Fruit fly (Drosophila melanogaster) whole organism, embryonic: ENCODE data around the gene CG31287.

Experiments
- Adf1 ChIP-seq: fragments of 200-800 bp; sonication (Bioruptor generic); IDR thresholded peaks from 2 replicates; pipeline ENCODE4 v1.3.6; 2022; ENCODE audit warnings: missing biosample characterization, missing genetic modification characterization
- CG11504 ChIP-seq: fragments of 200-800 bp; sonication (Bioruptor generic); optimal IDR thresholded peaks from 3 replicates; lab custom pipeline; 2019; ENCODE audit warnings: missing biosample characterization, mild to moderate bottlenecking, missing genetic modification characterization, moderate library complexity
- CG13123 ChIP-seq: fragments of 200-800 bp; sonication (Bioruptor generic); optimal IDR thresholded peaks from 2 replicates; lab custom pipeline; 2016; ENCODE audit warnings: missing biosample characterization, missing genetic modification characterization
- CG14710 ChIP-seq: fragments of 200-800 bp; sonication (Bioruptor generic); optimal IDR thresholded peaks from 3 replicates; lab custom pipeline; 2019; ENCODE audit warnings: missing biosample characterization, mild to moderate bottlenecking, missing genetic modification characterization, moderate library complexity
- CG15514 ChIP-seq: fragments of 200-800 bp; sonication (Bioruptor generic); optimal IDR thresholded peaks from 3 replicates; lab custom pipeline; 2017; ENCODE audit warnings: missing biosample characterization, missing genetic modification characterization, mild to moderate bottlenecking, moderate library complexity, missing genetic modification reagents
- CG16779 ChIP-seq: fragments of 200-800 bp; sonication (Bioruptor generic); IDR thresholded peaks from 2 replicates; pipeline ENCODE4 v1.3.6; 2022; ENCODE audit warnings: missing biosample characterization, missing genetic modification characterization
- CG16813 ChIP-seq: fragments of 200-800 bp; sonication (Bioruptor generic); IDR thresholded peaks from 3 replicates; pipeline ENCODE4 v1.3.6; 2022; ENCODE audit warnings: missing biosample characterization, missing genetic modification characterization; ENCODE audit not compliant: partially characterized antibody
- CG2116 ChIP-seq: fragments of 200-800 bp; sonication (Bioruptor generic); optimal IDR thresholded peaks from 3 replicates; lab custom pipeline; 2018; ENCODE audit warnings: missing biosample characterization, mild to moderate bottlenecking, missing genetic modification characterization
- CG3065 ChIP-seq: fragments of 200-800 bp; sonication (Bioruptor generic); optimal IDR thresholded peaks from 2 replicates; lab custom pipeline; 2016; ENCODE audit warnings: missing biosample characterization, missing genetic modification characterization
- CG3163 ChIP-seq: fragments of 200-800 bp; sonication (Bioruptor generic); optimal IDR thresholded peaks from 3 replicates; lab custom pipeline; 2016; ENCODE audit warnings: missing biosample characterization, missing genetic modification characterization
- CG33213 ChIP-seq: fragments of 200-800 bp; sonication (Bioruptor generic); optimal IDR thresholded peaks from 3 replicates; lab custom pipeline; 2016; ENCODE audit warnings: missing biosample characterization, missing genetic modification characterization
- CG33557 ChIP-seq: fragments of 200-800 bp; sonication (Bioruptor generic); optimal IDR thresholded peaks from 2 replicates; lab custom pipeline; 2019; ENCODE audit warnings: missing biosample characterization, mild to moderate bottlenecking, missing genetic modification characterization, moderate library complexity
- CG4328 ChIP-seq: fragments of 200-800 bp; sonication (Bioruptor generic); optimal IDR thresholded peaks from 3 replicates; lab custom pipeline; 2017; ENCODE audit warnings: missing biosample characterization, missing genetic modification reagents, missing genetic modification characterization
- D ChIP-seq, 2 experiments: fragments of 200-800 bp in 1 of 2; fragments of >200 bp in 1 of 2; sonication (Bioruptor generic) in 1 of 2; optimal IDR thresholded peaks; 2 replicates in 1 of 2; 3 replicates in 1 of 2; lab custom pipeline; 2017; ENCODE audit warnings: mild to moderate bottlenecking in 1 of 2, missing biosample characterization in 1 of 2, missing genetic modification characterization in 1 of 2, missing genetic modification reagents in 1 of 2
- Dad ChIP-seq: fragments of 200-800 bp; sonication (Bioruptor generic); optimal IDR thresholded peaks from 3 replicates; lab custom pipeline; 2016; ENCODE audit warnings: missing biosample characterization, missing genetic modification characterization
- Deaf1 ChIP-seq: fragments of 200-800 bp; optimal IDR thresholded peaks from 3 replicates; lab custom pipeline; 2019; ENCODE audit warnings: missing biosample characterization, mild to moderate bottlenecking, missing genetic modification characterization, moderate library complexity
- Dip3 ChIP-seq: fragments of 200-800 bp; sonication (Bioruptor generic); optimal IDR thresholded peaks from 3 replicates; lab custom pipeline; 2016; ENCODE audit warnings: missing biosample characterization, missing genetic modification characterization
- Dll ChIP-seq: fragments of 200-800 bp; sonication (Bioruptor generic); IDR thresholded peaks from 4 replicates; pipeline ENCODE4 v1.3.6; 2022; ENCODE audit warnings: missing biosample characterization, missing genetic modification characterization; ENCODE audit not compliant: partially characterized antibody
- HHEX ChIP-seq: fragments of 200-800 bp; sonication (Bioruptor generic); optimal IDR thresholded peaks from 3 replicates; lab custom pipeline; 2017; ENCODE audit warnings: missing biosample characterization, mild to moderate bottlenecking, missing genetic modification characterization, missing genetic modification reagents
- HLH3B ChIP-seq: fragments of 200-800 bp; sonication (Bioruptor generic); IDR thresholded peaks from 2 replicates; pipeline ENCODE4 v1.3.6; 2022; ENCODE audit warnings: missing biosample characterization, missing genetic modification characterization
- NC2β ChIP-seq: fragments of 200-800 bp; sonication (Bioruptor generic); optimal IDR thresholded peaks from 2 replicates; lab custom pipeline; 2016; ENCODE audit warnings: missing biosample characterization, missing genetic modification characterization
- Opbp ChIP-seq: fragments of 200-800 bp; sonication (Bioruptor generic); IDR thresholded peaks from 3 replicates; pipeline ENCODE4 v1.3.6; 2022; ENCODE audit warnings: missing biosample characterization, missing genetic modification characterization; ENCODE audit not compliant: partially characterized antibody
- PHDP ChIP-seq: fragments of 200-800 bp; sonication (Bioruptor generic); optimal IDR thresholded peaks from 3 replicates; lab custom pipeline; 2018; ENCODE audit warnings: missing biosample characterization, mild to moderate bottlenecking, missing genetic modification characterization, moderate library complexity
- ara ChIP-seq: fragments of 200-800 bp; sonication (Bioruptor generic); IDR thresholded peaks from 2 replicates; pipeline ENCODE4 v1.3.6; 2022; ENCODE audit warnings: missing biosample characterization, missing genetic modification characterization
- ato ChIP-seq: fragments of 200-800 bp; sonication (Bioruptor generic); IDR thresholded peaks from 2 replicates; pipeline ENCODE4 v1.3.6; 2022; ENCODE audit warnings: missing biosample characterization, missing genetic modification characterization; ENCODE audit not compliant: partially characterized antibody
- corto ChIP-seq: fragments of 200-800 bp; sonication (Bioruptor generic); optimal IDR thresholded peaks from 2 replicates; lab custom pipeline; 2016; ENCODE audit warnings: missing biosample characterization, mild to moderate bottlenecking, missing genetic modification characterization, moderate library complexity
- crol ChIP-seq: fragments of 200-800 bp; sonication (Bioruptor generic); IDR thresholded peaks from 2 replicates; pipeline ENCODE4 v1.3.6; 2022; ENCODE audit warnings: missing biosample characterization, missing genetic modification characterization
- da ChIP-seq: fragments of 200-800 bp; sonication (Bioruptor generic); optimal IDR thresholded peaks from 2 replicates; lab custom pipeline; 2016; ENCODE audit warnings: missing biosample characterization, missing genetic modification characterization
- dm ChIP-seq: fragments of 200-800 bp; sonication (Bioruptor generic); optimal IDR thresholded peaks from 3 replicates; lab custom pipeline; 2016; ENCODE audit warnings: missing biosample characterization, missing genetic modification characterization
- dmrt11E ChIP-seq: fragments of 200-800 bp; sonication (Bioruptor generic); optimal IDR thresholded peaks from 3 replicates; lab custom pipeline; 2018; ENCODE audit warnings: missing biosample characterization, mild to moderate bottlenecking, missing genetic modification characterization, moderate library complexity
- ewg ChIP-seq: fragments of 200-800 bp; sonication (Bioruptor generic); optimal IDR thresholded peaks from 3 replicates; lab custom pipeline; 2017; ENCODE audit warnings: mild to moderate bottlenecking, missing biosample characterization, missing genetic modification reagents, missing genetic modification characterization
- gce ChIP-seq: fragments of 200-800 bp; sonication (Bioruptor generic); IDR thresholded peaks from 3 replicates; pipeline ENCODE4 v1.3.6; 2022; ENCODE audit warnings: missing biosample characterization, missing genetic modification characterization
- jing ChIP-seq: fragments of 200-800 bp; sonication (Bioruptor generic); optimal IDR thresholded peaks from 2 replicates; lab custom pipeline; 2018; ENCODE audit warnings: missing biosample characterization, mild to moderate bottlenecking, missing genetic modification characterization
- kah ChIP-seq: fragments of 200-800 bp; sonication (Bioruptor generic); optimal IDR thresholded peaks from 2 replicates; lab custom pipeline; 2018; ENCODE audit warnings: missing biosample characterization, mild to moderate bottlenecking, missing genetic modification characterization
- nerfin-2 ChIP-seq: fragments of 200-800 bp; sonication (Bioruptor generic); IDR thresholded peaks from 2 replicates; pipeline ENCODE4 v1.3.6; 2022; ENCODE audit warnings: missing biosample characterization, missing genetic modification characterization; ENCODE audit not compliant: partially characterized antibody
- pan ChIP-seq, 4 experiments: fragments of >200 bp in 3 of 4; fragments of 200-800 bp in 1 of 4; sonication (Bioruptor generic) in 1 of 4; optimal IDR thresholded peaks in 3 of 4; IDR thresholded peaks in 1 of 4; 2 replicates each; pipeline versions ENCODE4 v1.3.6 to Lab custom; 2017 to 2022; ENCODE audit warnings: missing biosample characterization in 2 of 4, missing genetic modification characterization in 2 of 4, mixed read lengths in 1 of 4
- peb ChIP-seq: fragments of 200-800 bp; sonication (Bioruptor generic); IDR thresholded peaks from 2 replicates; pipeline ENCODE4 v1.3.6; 2022; ENCODE audit warnings: missing biosample characterization, missing genetic modification characterization
- psq ChIP-seq: fragments of 200-800 bp; sonication (Bioruptor generic); optimal IDR thresholded peaks from 2 replicates; lab custom pipeline; 2017; ENCODE audit warnings: missing biosample characterization, missing genetic modification characterization
- pzg ChIP-seq: fragments of 200-800 bp; sonication (Bioruptor generic); optimal IDR thresholded peaks from 3 replicates; lab custom pipeline; 2018; ENCODE audit warnings: missing biosample characterization, mild to moderate bottlenecking, missing genetic modification characterization, moderate library complexity
- trem ChIP-seq: fragments of 200-800 bp; optimal IDR thresholded peaks from 3 replicates; lab custom pipeline; 2019; ENCODE audit warnings: missing biosample characterization, mild to moderate bottlenecking, missing genetic modification characterization, moderate library complexity
- trh ChIP-seq: fragments of 200-800 bp; sonication (Bioruptor generic); optimal IDR thresholded peaks from 2 replicates; lab custom pipeline; 2016; ENCODE audit warnings: missing biosample characterization, missing genetic modification characterization
- tup ChIP-seq: fragments of 200-800 bp; sonication (Bioruptor generic); optimal IDR thresholded peaks from 2 replicates; lab custom pipeline; 2016; ENCODE audit warnings: missing biosample characterization, mild to moderate bottlenecking, missing genetic modification characterization, moderate library complexity
- wek ChIP-seq: fragments of 200-800 bp; sonication (Bioruptor generic); optimal IDR thresholded peaks from 3 replicates; lab custom pipeline; 2018; ENCODE audit warnings: missing biosample characterization, mild to moderate bottlenecking, missing genetic modification characterization, moderate library complexity
- wor ChIP-seq: fragments of 200-800 bp; sonication (Bioruptor generic); IDR thresholded peaks from 2 replicates; pipeline ENCODE4 v1.3.6; 2022; ENCODE audit warnings: missing biosample characterization, missing genetic modification characterization
- z ChIP-seq: fragments of 200-800 bp; sonication (Bioruptor generic); IDR thresholded peaks from 3 replicates; pipeline ENCODE4 v1.3.6; 2022; ENCODE audit warnings: missing biosample characterization, missing genetic modification characterization
- zen2 ChIP-seq: fragments of 200-800 bp; sonication (Bioruptor generic); IDR thresholded peaks from 3 replicates; pipeline ENCODE4 v1.3.6; 2022; ENCODE audit warnings: missing biosample characterization, missing genetic modification characterization; ENCODE audit not compliant: partially characterized antibody
- zfh2 ChIP-seq: fragments of 200-800 bp; sonication (Bioruptor generic); optimal IDR thresholded peaks from 2 replicates; lab custom pipeline; 2016; ENCODE audit warnings: missing biosample characterization, missing genetic modification characterization

Gene CG31287

dm6 chr3R:16222300-16222903 lies 19.2 kb downstream of the CG31287 start (continued):
- TF ChIP-seq CG3065 (peak; percentile 99), HLH3B (GFP tag; lab: Robert Waterston, UW) (peak; percentile 100), Adf1 (GFP tag; lab: Robert Waterston, UW) (peak; percentile 93), ewg (GFP tag; lab: Kevin White, UChicago) (peak; percentile 98), tup (peak; percentile 99), kah (GFP tag; lab: Kevin White, UChicago) (peak; percentile 97), HHEX (peak; percentile 100), ato (no peak), CG13123 (GFP tag; lab: Kevin White, UChicago) (peak; percentile 99), da (peak; percentile 99), z (peak; percentile 88), D (optimal IDR thresholded peaks at IDR 0.05; lab: Kevin White, UChicago) (no peak), D (GFP tag; optimal IDR thresholded peaks at IDR 0.05; lab: Kevin White, UChicago) (peak; percentile 99), corto (peak; percentile 94), zen2 (GFP tag; lab: Robert Waterston, UW) (no peak), CG14710 (tag; lab: Kevin White, UChicago) (peak; percentile 94), CG2116 (GFP tag; lab: Kevin White, UChicago) (peak; percentile 85), peb (GFP tag; lab: Robert Waterston, UW) (peak; percentile 99), CG15514 (GFP tag; lab: Kevin White, UChicago) (peak; percentile 96), Opbp (GFP tag; lab: Robert Waterston, UW) (no peak; the same call in 2 of the 3 replicates), psq (peak; percentile 95), CG33213 (GFP tag; lab: Kevin White, UChicago) (peak; percentile 100), zfh2 (GFP tag; lab: Kevin White, UChicago) (peak; percentile 98), Deaf1 (tag; lab: Kevin White, UChicago) (peak; percentile 90), wek (GFP tag; lab: Kevin White, UChicago) (peak; percentile 97), ara (GFP tag; lab: Robert Waterston, UW) (peak; percentile 100), CG16813 (GFP tag; lab: Robert Waterston, UW) (no peak; the same call in 2 of the 3 replicates), Dll (0 out of 4 replicates have a peak, but pooled peaks have one; percentile 36), CG4328 (GFP tag; lab: Kevin White, UChicago) (peak; percentile 89), CG11504 (tag; lab: Kevin White, UChicago) (peak; percentile 99), NC2β (peak; percentile 99), Dad (GFP tag; lab: Kevin White, UChicago) (peak; percentile 100), dmrt11E (tag; lab: Kevin White, UChicago) (peak; percentile 93), trem (peak; percentile 96), pan (optimal IDR thresholded peaks at IDR 0.05; lab: Kevin White, UChicago) (no peak), pan (GFP tag; optimal IDR thresholded peaks at IDR 0.05 in 1 of 2, IDR thresholded peaks at IDR 0.05 in 1 of 2) (peak in 1 of 2 experiments; percentile 100)

dm6 chr3R:16223252-16224037 lies 20.3 kb downstream of the CG31287 start:
- no peak for TF ChIP-seq CG33557 (GFP tag; lab: Kevin White, UChicago)
- peak; percentile 31 for TF ChIP-seq dm (GFP tag; lab: Kevin White, UChicago)
- TF ChIP-seq Dip3 (GFP tag; lab: Kevin White, UChicago), result peak; percentile 3
- no peak for TF ChIP-seq pzg (GFP tag; lab: Kevin White, UChicago)
- TF ChIP-seq trh (GFP tag; lab: Kevin White, UChicago), result no peak
- 0 out of 2 replicates have a peak, but pooled peaks have one; percentile 14 for TF ChIP-seq nerfin-2 (GFP tag; lab: Robert Waterston, UW)
- 0 out of 3 replicates have a peak, but pooled peaks have one; percentile 42 for TF ChIP-seq gce (GFP tag; lab: Robert Waterston, UW)
- no peak for TF ChIP-seq CG3163 (GFP tag; lab: Kevin White, UChicago)
- peak; percentile 69 for TF ChIP-seq crol (GFP tag; lab: Robert Waterston, UW)
- peak; percentile 30 for TF ChIP-seq PHDP (tag; lab: Kevin White, UChicago)
- TF ChIP-seq jing (GFP tag; lab: Kevin White, UChicago), result no peak
- TF ChIP-seq zen2 (GFP tag; lab: Robert Waterston, UW), result no peak
- TF ChIP-seq wor (GFP tag; lab: Robert Waterston, UW), result no peak
- 0 out of 2 replicates have a peak, but pooled peaks have one; percentile 35 for TF ChIP-seq CG16779
